Worm (Caenorhabditis elegans) whole organism, L1 larva: Measurements from ENCODE around the gene gpx-4.

ENCODE experiments used
- Y116A8C.19 ChIP-seq: sonication (generic microtip); optimal IDR thresholded peaks from 2 replicates; lab custom pipeline; 2016; ENCODE audit warnings: missing compliant biosample characterization, missing genetic modification characterization, borderline replicate concordance
- alr-1 ChIP-seq: fragments of 200-800 bp; sonication (Bioruptor generic); optimal IDR thresholded peaks from 2 replicates; lab custom pipeline; 2018; ENCODE audit warnings: borderline replicate concordance, mild to moderate bottlenecking, missing genetic modification characterization, missing compliant biosample characterization
- aly-2 ChIP-seq: fragments of 150-350 bp; optimal IDR thresholded peaks from 2 replicates; lab custom pipeline; 2014; ENCODE audit warnings: missing biosample characterization, missing genetic modification characterization
- ceh-63 ChIP-seq: fragments of 200-800 bp; sonication (Bioruptor generic); optimal IDR thresholded peaks from 2 replicates; lab custom pipeline; 2018; ENCODE audit warnings: mild to moderate bottlenecking, missing genetic modification characterization, missing compliant biosample characterization
- ceh-88 ChIP-seq: fragments of 200-800 bp; sonication (Bioruptor generic); IDR thresholded peaks from 2 replicates; pipeline ENCODE4 v1.3.6; 2022; ENCODE audit warnings: missing genetic modification characterization, missing compliant biosample characterization
- ceh-90 ChIP-seq: sonication (generic microtip); optimal IDR thresholded peaks from 2 replicates; lab custom pipeline; 2016; ENCODE audit warnings: missing genetic modification characterization, missing compliant biosample characterization
- ces-1 ChIP-seq: fragments of 150-350 bp; optimal IDR thresholded peaks from 2 replicates; lab custom pipeline; 2014; ENCODE audit warnings: missing biosample characterization, missing genetic modification reagents, missing genetic modification characterization
- efl-1 ChIP-seq, 4 experiments: fragments of 150-350 bp; optimal IDR thresholded peaks in 3 of 4; peaks in 1 of 4; 1 replicate in 1 of 4; 2 replicates in 3 of 4; lab custom pipeline; 2014; ENCODE audit warnings: missing biosample characterization in 2 of 4, missing genetic modification characterization in 2 of 4, missing genetic modification reagents in 2 of 4
- egl-13 ChIP-seq: sonication (generic microtip); optimal IDR thresholded peaks from 2 replicates; lab custom pipeline; 2016; ENCODE audit warnings: missing genotype, missing genetic modification reagents, missing genetic modification characterization, missing compliant biosample characterization
- egl-27 ChIP-seq, 2 experiments: fragments of 150-350 bp in 1 of 2; sonication (generic microtip); optimal IDR thresholded peaks; 3 replicates each; lab custom pipeline; 2017 to 2018; ENCODE audit warnings: missing biosample characterization in 2 of 2, missing genetic modification characterization in 2 of 2, missing genetic modification reagents in 2 of 2
- ets-5 ChIP-seq: fragments of 200-800 bp; sonication (Bioruptor generic); IDR thresholded peaks from 2 replicates; pipeline ENCODE4 v1.3.6; 2022; ENCODE audit warnings: missing genetic modification characterization, missing compliant biosample characterization
- isw-1 ChIP-seq: fragments of 200-800 bp; sonication (Bioruptor generic); IDR thresholded peaks from 2 replicates; pipeline ENCODE4 v1.3.6; 2022; ENCODE audit warnings: missing genetic modification characterization, missing compliant biosample characterization
- lin-39 ChIP-seq: fragments of 150-350 bp; optimal IDR thresholded peaks from 2 replicates; lab custom pipeline; 2014; ENCODE audit warnings: missing biosample characterization, missing genetic modification reagents, missing genetic modification characterization
- lsy-2 ChIP-seq, 2 experiments: fragments of 150-350 bp; optimal IDR thresholded peaks; 2 replicates each; lab custom pipeline; 2014; ENCODE audit warnings: missing biosample characterization in 2 of 2, missing genetic modification characterization in 2 of 2
- mdl-1 ChIP-seq, 2 experiments: fragments of 150-350 bp; optimal IDR thresholded peaks; 2 replicates each; lab custom pipeline; 2014 to 2017; ENCODE audit warnings: missing biosample characterization in 2 of 2, missing genetic modification characterization in 2 of 2, inconsistent platforms in 1 of 2
- mef-2 ChIP-seq: fragments of 150-350 bp; optimal IDR thresholded peaks from 2 replicates; lab custom pipeline; 2014; ENCODE audit warnings: missing biosample characterization, missing genetic modification characterization
- nhr-11 ChIP-seq: fragments of 150-350 bp; optimal IDR thresholded peaks from 2 replicates; lab custom pipeline; 2014; ENCODE audit warnings: missing biosample characterization, missing genetic modification characterization
- nhr-28 ChIP-seq: fragments of 150-350 bp; optimal IDR thresholded peaks from 2 replicates; lab custom pipeline; 2014; ENCODE audit warnings: missing biosample characterization, missing genetic modification characterization
- nhr-47 ChIP-seq: sonication (generic microtip); optimal IDR thresholded peaks from 2 replicates; lab custom pipeline; 2016; ENCODE audit warnings: mild to moderate bottlenecking, missing genetic modification characterization, moderate library complexity, missing compliant biosample characterization
- nhr-76 ChIP-seq: sonication (generic microtip); optimal IDR thresholded peaks from 2 replicates; lab custom pipeline; 2017; ENCODE audit warnings: missing biosample characterization, missing genetic modification characterization
- nhr-77 ChIP-seq: fragments of 150-350 bp; optimal IDR thresholded peaks from 2 replicates; lab custom pipeline; 2014; ENCODE audit warnings: missing biosample characterization, missing genetic modification characterization
- nhr-85 ChIP-seq: sonication (generic microtip); peaks from one replicate; lab custom pipeline; 2016; ENCODE audit warnings: missing genetic modification characterization, inconsistent platforms, missing compliant biosample characterization
- pag-3 ChIP-seq: sonication (generic microtip); optimal IDR thresholded peaks from 2 replicates; lab custom pipeline; 2017; ENCODE audit warnings: missing genetic modification characterization, mild to moderate bottlenecking, missing compliant biosample characterization, antibody characterized with exemption, borderline replicate concordance; ENCODE audit not compliant: insufficient read depth
- rnt-1 ChIP-seq: sonication (generic microtip); optimal IDR thresholded peaks from 2 replicates; lab custom pipeline; 2016; ENCODE audit warnings: mild to moderate bottlenecking, missing genetic modification characterization, moderate library complexity, missing compliant biosample characterization
- skn-1 ChIP-seq: fragments of 150-350 bp; optimal IDR thresholded peaks from 2 replicates; lab custom pipeline; 2014; ENCODE audit warnings: missing biosample characterization, missing genetic modification characterization
- snu-23 ChIP-seq: sonication (generic microtip); optimal IDR thresholded peaks from 2 replicates; lab custom pipeline; 2016; ENCODE audit warnings: missing genetic modification characterization, missing compliant biosample characterization
- sox-4 ChIP-seq: sonication (generic microtip); optimal IDR thresholded peaks from 2 replicates; lab custom pipeline; 2016; ENCODE audit warnings: missing genetic modification characterization, missing compliant biosample characterization
- sup-37 ChIP-seq: fragments of 200-800 bp; sonication (Bioruptor generic); optimal IDR thresholded peaks from 2 replicates; lab custom pipeline; 2018; ENCODE audit warnings: mild to moderate bottlenecking, missing genetic modification characterization, missing compliant biosample characterization
- unc-130 ChIP-seq: fragments of 150-350 bp; optimal IDR thresholded peaks from 2 replicates; lab custom pipeline; 2017; ENCODE audit warnings: missing biosample characterization, missing genetic modification characterization, inconsistent platforms
- unc-30 ChIP-seq: sonication (generic microtip); optimal IDR thresholded peaks from 2 replicates; lab custom pipeline; 2017; ENCODE audit warnings: missing biosample characterization, missing genetic modification characterization
- unc-86 ChIP-seq: sonication (generic microtip); optimal IDR thresholded peaks from 2 replicates; lab custom pipeline; 2016; ENCODE audit warnings: missing genetic modification characterization, missing compliant biosample characterization
- unc-98 ChIP-seq: fragments of 200-800 bp; sonication (Bioruptor generic); IDR thresholded peaks from 2 replicates; pipeline ENCODE4 v1.3.6; 2022; ENCODE audit warnings: missing genetic modification characterization, missing compliant biosample characterization
- xbp-1 ChIP-seq: sonication (generic microtip); optimal IDR thresholded peaks from 2 replicates; lab custom pipeline; 2016; ENCODE audit warnings: missing genetic modification characterization, missing compliant biosample characterization
- zag-1 ChIP-seq: fragments of 150-350 bp; optimal IDR thresholded peaks from 2 replicates; lab custom pipeline; 2014; ENCODE audit warnings: missing biosample characterization, missing genetic modification characterization
- ztf-11 ChIP-seq, 2 experiments: sonication (generic microtip); optimal IDR thresholded peaks; 2 replicates each; lab custom pipeline; 2016 to 2017; ENCODE audit warnings: missing genetic modification characterization in 2 of 2, missing biosample characterization in 1 of 2, missing compliant biosample characterization in 1 of 2
- ztf-4 ChIP-seq: fragments of 150-350 bp; optimal IDR thresholded peaks from 2 replicates; lab custom pipeline; 2014; ENCODE audit warnings: missing biosample characterization, missing genetic modification characterization

Gene gpx-4

ce11 chrIV:2708329-2708965 is 33.6 kb upstream of the gpx-4 start (continued):
- peak; percentile 43 for TF ChIP-seq skn-1
- TF ChIP-seq lsy-2 (tag; optimal IDR thresholded peaks at IDR 0.05; lab: Kevin White, UChicago): peak; percentile 86 to 90
- TF ChIP-seq xbp-1 (tag; lab: Kevin White, UChicago): peak; percentile 76
- TF ChIP-seq rnt-1 (tag; lab: Kevin White, UChicago): peak; percentile 95
- TF ChIP-seq sup-37 (GFP tag; lab: Kevin White, UChicago): no peak
- TF ChIP-seq nhr-28 (tag; lab: Kevin White, UChicago): no peak
- TF ChIP-seq nhr-47 (tag; lab: Kevin White, UChicago): peak; percentile 93
- peak; percentile 68 for TF ChIP-seq sox-4 (tag; lab: Kevin White, UChicago)
- no peak for TF ChIP-seq Y116A8C.19 (tag; lab: Kevin White, UChicago)
- peak in 1 of 2 experiments; percentile 81 for TF ChIP-seq ztf-11 (tag; optimal IDR thresholded peaks at IDR 0.05; lab: Kevin White, UChicago)
- peak; percentile 94 for TF ChIP-seq unc-86 (tag; lab: Kevin White, UChicago)
- peak; percentile 77 for TF ChIP-seq isw-1 (GFP tag; lab: Robert Waterston, UW)
- TF ChIP-seq mdl-1 (tag; optimal IDR thresholded peaks at IDR 0.05; lab: Kevin White, UChicago): peak; percentile 11 to 94
- peak; percentile 5 for TF ChIP-seq aly-2 (tag; lab: Kevin White, UChicago)
- TF ChIP-seq zag-1 (tag; lab: Kevin White, UChicago): no peak
- TF ChIP-seq pag-3 (tag; lab: Kevin White, UChicago): no peak
- TF ChIP-seq egl-27 (tag; optimal IDR thresholded peaks at IDR 0.05; lab: Kevin White, UChicago): peak in 1 of 2 experiments; percentile 70
- no peak for TF ChIP-seq ets-5 (GFP tag; lab: Robert Waterston, UW)
- TF ChIP-seq nhr-11 (tag; lab: Kevin White, UChicago): peak; percentile 47
- TF ChIP-seq nhr-85 (tag; lab: Kevin White, UChicago): peak; percentile 88
- TF ChIP-seq ceh-63: no peak
- peak; percentile 83 for TF ChIP-seq ztf-4
- no peak for TF ChIP-seq alr-1 (tag; lab: Kevin White, UChicago)
- TF ChIP-seq ceh-88: no peak
- peak; percentile 88 for TF ChIP-seq egl-13
- peak; percentile 30 for TF ChIP-seq unc-130 (tag; lab: Kevin White, UChicago)
- TF ChIP-seq nhr-77 (tag; lab: Kevin White, UChicago): peak; percentile 62
- TF ChIP-seq snu-23 (GFP tag; lab: Kevin White, UChicago): peak; percentile 95
- no peak for TF ChIP-seq ces-1 (GFP tag; lab: Kevin White, UChicago)
- TF ChIP-seq unc-30 (tag; lab: Kevin White, UChicago): no peak
- TF ChIP-seq lin-39 (tag; lab: Kevin White, UChicago): no peak
- TF ChIP-seq unc-98 (GFP tag; lab: Robert Waterston, UW): no peak
- no peak for TF ChIP-seq nhr-76 (tag; lab: Kevin White, UChicago)
- TF ChIP-seq, all 84 proteins: peak for 55

DNA sequence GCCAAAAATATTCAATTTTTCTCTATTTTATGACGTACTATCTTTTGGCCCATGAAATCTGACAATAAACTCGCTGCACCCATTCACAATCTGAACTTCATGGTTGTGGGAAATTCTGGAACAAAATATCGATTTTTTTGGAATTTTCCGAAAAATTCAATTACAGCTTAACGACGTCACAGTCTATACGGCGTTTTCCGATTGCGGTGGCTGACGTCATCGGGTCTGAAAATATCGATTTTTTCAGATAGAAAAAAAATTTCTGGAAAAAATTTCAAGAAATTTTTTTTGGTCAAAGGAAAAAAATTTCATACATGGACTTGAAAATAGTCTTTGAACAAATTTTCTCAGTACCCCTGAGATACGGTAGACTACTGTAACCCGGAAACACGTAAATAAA is 32.2 kb upstream of the gpx-4 start, which contains the start of gene ubc-8:
Gene ubc-8 (minus strand): TSS at position 227 of the 400 bp plus-strand sequence.
- TF ChIP-seq ceh-90: peak; percentile 3
- TF ChIP-seq ceh-63: no peak

DNA sequence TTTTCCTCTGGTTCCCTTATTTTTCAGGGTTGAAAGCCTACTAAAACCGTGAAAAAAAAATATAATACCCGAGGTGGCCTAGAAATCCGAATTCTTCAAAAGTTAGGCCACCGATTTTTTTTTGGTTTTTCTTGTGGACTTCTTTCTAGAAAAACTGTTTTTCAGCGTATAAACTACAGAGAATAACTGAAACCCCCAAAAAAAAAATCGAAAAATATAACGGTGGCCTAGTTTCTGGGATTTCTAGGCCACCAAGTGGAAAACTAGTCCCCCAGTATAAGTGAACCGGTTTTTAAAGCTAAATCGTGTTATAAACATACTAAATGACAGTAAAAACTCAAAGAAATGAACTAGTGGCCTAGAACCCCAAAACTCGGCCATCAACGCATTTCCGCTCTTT is 30.9 kb upstream of the gpx-4 start:
- no peak for TF ChIP-seq lin-39 (tag; lab: Kevin White, UChicago)
- TF ChIP-seq mef-2: no peak
- peak; percentile 68 for TF ChIP-seq nhr-85 (tag; lab: Kevin White, UChicago)
- no peak for TF ChIP-seq efl-1 (optimal IDR thresholded peaks at IDR 0.05; lab: Kevin White, UChicago)
- peak in 1 of 2 experiments; percentile 5 for TF ChIP-seq efl-1 (GFP tag; optimal IDR thresholded peaks at IDR 0.05 in 1 of 2; lab: Kevin White, UChicago)
- TF ChIP-seq ceh-90: peak; percentile 32
- peak; percentile 10 for TF ChIP-seq rnt-1 (tag; lab: Kevin White, UChicago)
- TF ChIP-seq ztf-11 (tag; optimal IDR thresholded peaks at IDR 0.05; lab: Kevin White, UChicago): peak in 1 of 2 experiments; percentile 10
